Worm (Caenorhabditis elegans) whole organism, midembryonic: ENCODE results near the gene F53A2.11.

Experiments used
- cog-1 ChIP-seq: sonication (generic microtip); optimal IDR thresholded peaks from 2 replicates; lab custom pipeline; 2016; ENCODE audit warnings: missing genetic modification characterization, missing compliant biosample characterization
- flt-1 ChIP-seq: fragments of 200-800 bp; sonication (Bioruptor generic); IDR thresholded peaks from 2 replicates; pipeline ENCODE4 v1.3.6; 2022; ENCODE audit warnings: missing genetic modification characterization, missing compliant biosample characterization
- klf-2 ChIP-seq: fragments of 200-800 bp; sonication (Bioruptor generic); conservative IDR thresholded peaks from 2 replicates; pipeline ENCODE4 v1.3.6; 2022; ENCODE audit warnings: missing genetic modification reagents, missing genetic modification characterization, missing compliant biosample characterization
- ztf-29 ChIP-seq: fragments of 200-800 bp; sonication (Bioruptor generic); IDR thresholded peaks from 2 replicates; pipeline ENCODE4 v1.3.6; 2022; ENCODE audit warnings: missing genetic modification reagents, missing genetic modification characterization, missing compliant biosample characterization

ce11 chrIII:13276958-13277357, 45.5 kb downstream of the F53A2.11 start, which contains the start of gene unc-64:
- no peak for TF ChIP-seq cog-1 (tag; lab: Kevin White, UChicago)
- TF ChIP-seq flt-1 (GFP tag; lab: Robert Waterston, UW) = no peak
- TF ChIP-seq klf-2 (GFP tag; lab: Robert Waterston, UW) = no peak
- TF ChIP-seq ztf-29 (GFP tag; lab: Robert Waterston, UW) = no peak
